Worm (Caenorhabditis elegans) whole organism, L3 larva: Measurements from ENCODE around the gene clec-224.

Experiments used
- lin-39 ChIP-seq: fragments of 150-350 bp; optimal IDR thresholded peaks from 2 replicates; lab custom pipeline; 2018; ENCODE audit warnings: missing biosample characterization, missing genetic modification reagents, missing genetic modification characterization
- nhr-67 ChIP-seq: fragments of 150-350 bp; optimal IDR thresholded peaks from 2 replicates; lab custom pipeline; 2014; ENCODE audit warnings: missing biosample characterization, missing genetic modification characterization
- pha-4 ChIP-seq: fragments of 150-350 bp; optimal IDR thresholded peaks from 2 replicates; lab custom pipeline; 2014; ENCODE audit warnings: missing biosample characterization, missing genetic modification reagents, missing genetic modification characterization
- ztf-11 ChIP-seq: fragments of 150-350 bp; optimal IDR thresholded peaks from 2 replicates; lab custom pipeline; 2014; ENCODE audit warnings: missing biosample characterization, missing genetic modification characterization

- TF ChIP-seq pha-4 (tag; lab: Kevin White, UChicago) (no peak), lin-39 (tag; lab: Kevin White, UChicago) (no peak), nhr-67 (tag; lab: Kevin White, UChicago) (no peak), ztf-11 (no peak)
These were observed 2.1 kb upstream of the clec-224 start, which contains the start of gene elpc-3 for ce11 chrV:12181310-12181709.
